Worm (Caenorhabditis elegans) whole organism, L1 larva: ENCODE measurements around the gene T27A10.5.

Experiments used
- elt-2 ChIP-seq: sonication (generic microtip); optimal IDR thresholded peaks from 2 replicates; lab custom pipeline; 2016; ENCODE audit warnings: missing genetic modification characterization, mild to moderate bottlenecking, inconsistent platforms, missing compliant biosample characterization, missing genetic modification reagents
- nhr-28 ChIP-seq: fragments of 150-350 bp; optimal IDR thresholded peaks from 2 replicates; lab custom pipeline; 2014; ENCODE audit warnings: missing biosample characterization, missing genetic modification characterization
- skn-1 ChIP-seq: fragments of 150-350 bp; optimal IDR thresholded peaks from 2 replicates; lab custom pipeline; 2014; ENCODE audit warnings: missing biosample characterization, missing genetic modification characterization

- no peak for TF ChIP-seq elt-2 (tag; lab: Kevin White, UChicago)
- no peak for TF ChIP-seq nhr-28 (tag; lab: Kevin White, UChicago)
- no peak for TF ChIP-seq skn-1 (tag; lab: Kevin White, UChicago)
Observed at ce11 chrX:3540861-3541260, 32.5 kb downstream of the T27A10.5 start.
